Comparison of ENCODE assay signal across 3 fruit fly cellular contexts in the genomic region with DNA sequence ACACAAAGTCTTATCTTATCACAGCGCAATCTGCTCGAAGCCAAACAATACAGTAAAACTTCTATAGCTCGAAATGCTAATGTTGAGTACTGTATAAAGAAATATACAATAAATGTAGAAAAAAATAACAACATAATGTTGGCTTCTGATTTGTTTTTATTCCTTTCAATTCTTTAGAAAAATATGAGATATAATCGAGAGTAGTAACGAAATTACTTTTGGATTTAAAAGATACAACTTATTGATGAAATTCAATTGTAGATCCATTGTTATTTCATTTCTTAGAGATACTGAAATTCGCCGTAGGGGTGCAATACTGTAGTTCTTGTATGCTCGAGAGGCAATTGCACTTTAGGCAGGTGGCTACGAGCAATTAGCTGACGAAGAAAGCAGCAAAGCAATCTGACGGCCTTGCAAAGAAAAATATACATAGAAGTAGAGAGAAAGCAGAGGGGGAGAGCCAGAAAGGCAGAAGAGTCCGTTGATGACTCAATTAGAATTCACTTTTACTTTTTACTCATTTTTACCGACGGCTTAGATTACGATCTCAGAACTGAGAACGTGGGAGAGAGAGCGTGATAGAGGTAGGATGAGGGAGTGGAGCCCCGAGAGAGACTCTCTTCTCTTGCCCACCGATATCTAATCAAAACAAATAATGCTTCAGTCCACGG.
TF ChIP-seq lines count a peak whose summit lies in the region.

No protein-coding gene starts in this region.

TF ChIP-seq in whole organism, embryonic, 481 proteins besides CTCF, POLR2A, EP300 and RAD21 (continued from another document and continues in another):
- TF ChIP-seq GATAe (GFP tag; conservative IDR thresholded peaks at IDR 0.05; lab: Robert Waterston, UW), result peak; percentile 82
- 0 out of 2 replicates have a peak, but pooled peaks have one; percentile 31 for TF ChIP-seq CG11085 (GFP tag; IDR thresholded peaks at IDR 0.05; lab: Robert Waterston, UW)
- TF ChIP-seq Fer3 (tag; optimal IDR thresholded peaks at IDR 0.05; lab: Kevin White, UChicago), result peak; percentile 42
- TF ChIP-seq CG6689 (GFP tag; IDR thresholded peaks at IDR 0.05; lab: Robert Waterston, UW), result peak; percentile 27; the same call in 1 of the 2 replicates
- peak; percentile 37 for TF ChIP-seq Sox100B (GFP tag; optimal IDR thresholded peaks at IDR 0.05; lab: Kevin White, UChicago)
- TF ChIP-seq CG30431 (GFP tag; optimal IDR thresholded peaks at IDR 0.05; lab: Kevin White, UChicago), result no peak
- no peak for TF ChIP-seq Dip3 (GFP tag; optimal IDR thresholded peaks at IDR 0.05; lab: Kevin White, UChicago)
- peak; percentile 3 for TF ChIP-seq oc (tag; optimal IDR thresholded peaks at IDR 0.05; lab: Kevin White, UChicago)
- TF ChIP-seq CG2199 (GFP tag; IDR thresholded peaks at IDR 0.05; lab: Robert Waterston, UW), result no peak
- TF ChIP-seq vvl (GFP tag; IDR thresholded peaks at IDR 0.05; lab: Robert Waterston, UW), result 0 out of 2 replicates have a peak, but pooled peaks have one; percentile 19
- TF ChIP-seq unpg (GFP tag; optimal IDR thresholded peaks at IDR 0.05; lab: Kevin White, UChicago), result peak; percentile 70
- TF ChIP-seq CG9437 (GFP tag; optimal IDR thresholded peaks at IDR 0.05; lab: Kevin White, UChicago), result peak; percentile 14
- peak; percentile 64 for TF ChIP-seq CG13296 (GFP tag; optimal IDR thresholded peaks at IDR 0.05; lab: Kevin White, UChicago)
- TF ChIP-seq dmrt99B (tag; optimal IDR thresholded peaks at IDR 0.05; lab: Kevin White, UChicago), result peak; percentile 80
- peak in 1 of 2 experiments; percentile 17 for TF ChIP-seq chif (GFP tag; optimal IDR thresholded peaks at IDR 0.05; lab: Kevin White, UChicago)
- TF ChIP-seq fd64A (GFP tag; optimal IDR thresholded peaks at IDR 0.05; lab: Kevin White, UChicago), result no peak
- TF ChIP-seq CG30020 (tag; optimal IDR thresholded peaks at IDR 0.05; lab: Kevin White, UChicago), result no peak
- TF ChIP-seq sisA (GFP tag; IDR thresholded peaks at IDR 0.05; lab: Robert Waterston, UW), result peak; percentile 50
- peak; percentile 43 for TF ChIP-seq pum (GFP tag; optimal IDR thresholded peaks at IDR 0.05; lab: Kevin White, UChicago)
- peak; percentile 6 for TF ChIP-seq CG16815 (GFP tag; optimal IDR thresholded peaks at IDR 0.05; lab: Kevin White, UChicago)
- TF ChIP-seq tgo (GFP tag; IDR thresholded peaks at IDR 0.05; lab: Robert Waterston, UW), result no peak
- TF ChIP-seq ssp (GFP tag; IDR thresholded peaks at IDR 0.05; lab: Robert Waterston, UW), result peak; percentile 24; the same call in 1 of the 2 replicates
- TF ChIP-seq Oli (tag; optimal IDR thresholded peaks at IDR 0.05; lab: Kevin White, UChicago), result peak; percentile 63
- peak; percentile 88 for TF ChIP-seq Ets65A (GFP tag; lab: Kevin White, UChicago)
- TF ChIP-seq pan (optimal IDR thresholded peaks at IDR 0.05; lab: Kevin White, UChicago), result no peak
- peak in 1 of 2 experiments; percentile 26 for TF ChIP-seq pan (GFP tag; optimal IDR thresholded peaks at IDR 0.05 in 1 of 2, IDR thresholded peaks at IDR 0.05 in 1 of 2)
- peak; percentile 38 for TF ChIP-seq CG4424 (GFP tag; optimal IDR thresholded peaks at IDR 0.05; lab: Kevin White, UChicago)
- TF ChIP-seq grn (GFP tag; optimal IDR thresholded peaks at IDR 0.05; lab: Kevin White, UChicago), result peak; percentile 85
- peak; percentile 14 for TF ChIP-seq CG33557 (GFP tag; optimal IDR thresholded peaks at IDR 0.05; lab: Kevin White, UChicago)
- no peak for TF ChIP-seq danr (GFP tag; IDR thresholded peaks at IDR 0.05; lab: Robert Waterston, UW)
- no peak for TF ChIP-seq CG6272 (GFP tag; IDR thresholded peaks at IDR 0.05; lab: Robert Waterston, UW)
- peak; percentile 76 for TF ChIP-seq nerfin-1 (tag; optimal IDR thresholded peaks at IDR 0.05; lab: Kevin White, UChicago)
- TF ChIP-seq Med (GFP tag; lab: Kevin White, UChicago), result peak; percentile 85
- TF ChIP-seq CG1529 (GFP tag; optimal IDR thresholded peaks at IDR 0.05; lab: Kevin White, UChicago), result no peak
- TF ChIP-seq org-1 (GFP tag; optimal IDR thresholded peaks at IDR 0.05; lab: Kevin White, UChicago), result peak; percentile 30
- TF ChIP-seq CG11504 (tag; optimal IDR thresholded peaks at IDR 0.05; lab: Kevin White, UChicago), result peak; percentile 58
- peak; percentile 79 to 80 for TF ChIP-seq Trl (optimal IDR thresholded peaks at IDR 0.05; lab: Kevin White, UChicago)
- TF ChIP-seq Trl (GFP tag; optimal IDR thresholded peaks at IDR 0.05; lab: Kevin White, UChicago), result no peak
- TF ChIP-seq Bteb2 (GFP tag; optimal IDR thresholded peaks at IDR 0.05; lab: Kevin White, UChicago), result no peak
- peak; percentile 69 for TF ChIP-seq ind (GFP tag; optimal IDR thresholded peaks at IDR 0.05; lab: Kevin White, UChicago)
- no peak for TF ChIP-seq C15 (GFP tag; IDR thresholded peaks at IDR 0.05; lab: Robert Waterston, UW)

TF ChIP-seq in whole organism, prepupa, 60 proteins besides CTCF, POLR2A, EP300 and RAD21 (continued from another document):
- TF ChIP-seq CG32006 (GFP tag; optimal IDR thresholded peaks at IDR 0.05; lab: Kevin White, UChicago) (no peak), CG3032 (tag; optimal IDR thresholded peaks at IDR 0.05; lab: Kevin White, UChicago) (peak; percentile 32), fd59A (GFP tag; optimal IDR thresholded peaks at IDR 0.05; lab: Kevin White, UChicago) (peak; percentile 1), CG6163 (GFP tag; IDR thresholded peaks at IDR 0.05; lab: Robert Waterston, UW) (peak; percentile 58; the same call in 1 of the 3 replicates), dac (GFP tag; optimal IDR thresholded peaks at IDR 0.05; lab: Kevin White, UChicago) (peak; percentile 40), vri (GFP tag; optimal IDR thresholded peaks at IDR 0.05; lab: Kevin White, UChicago) (peak; percentile 70), Blimp-1 (GFP tag; optimal IDR thresholded peaks at IDR 0.05; lab: Kevin White, UChicago) (peak; percentile 26), CG10631 (GFP tag; optimal IDR thresholded peaks at IDR 0.05; lab: Kevin White, UChicago) (peak; percentile 58), CG8119 (GFP tag; IDR thresholded peaks at IDR 0.05; lab: Robert Waterston, UW) (peak; percentile 62), Ets96B (tag; optimal IDR thresholded peaks at IDR 0.05; lab: Kevin White, UChicago) (no peak), dsx (GFP tag; optimal IDR thresholded peaks at IDR 0.05; lab: Kevin White, UChicago; ENCODE audit: poor library complexity, severe bottlenecking) (peak; percentile 49), esn (GFP tag; optimal IDR thresholded peaks at IDR 0.05; lab: Kevin White, UChicago) (peak; percentile 73), CG6792 (GFP tag; optimal IDR thresholded peaks at IDR 0.05; lab: Kevin White, UChicago) (peak; percentile 54), CG10669 (GFP tag; optimal IDR thresholded peaks at IDR 0.05; lab: Kevin White, UChicago) (no peak), CG8632 (GFP tag; optimal IDR thresholded peaks at IDR 0.05; lab: Kevin White, UChicago) (no peak), Hr38 (GFP tag; optimal IDR thresholded peaks at IDR 0.05; lab: Kevin White, UChicago) (no peak), Ets21C (GFP tag; optimal IDR thresholded peaks at IDR 0.05; lab: Kevin White, UChicago) (peak; percentile 38), Eip75B (GFP tag; optimal IDR thresholded peaks at IDR 0.05; lab: Kevin White, UChicago) (peak; percentile 74), Sox14 (GFP tag; optimal IDR thresholded peaks at IDR 0.05; lab: Kevin White, UChicago) (peak; percentile 37), CG6854 (GFP tag; optimal IDR thresholded peaks at IDR 0.05; lab: Kevin White, UChicago) (no peak), CG9139 (GFP tag; optimal IDR thresholded peaks at IDR 0.05; lab: Kevin White, UChicago) (no peak), topi (GFP tag; optimal IDR thresholded peaks at IDR 0.05; lab: Kevin White, UChicago) (peak; percentile 68), Eip78C (GFP tag; lab: Kevin White, UChicago) (peak; percentile 95), Met (GFP tag; optimal IDR thresholded peaks at IDR 0.05; lab: Kevin White, UChicago) (no peak), CG8319 (GFP tag; optimal IDR thresholded peaks at IDR 0.05; lab: Kevin White, UChicago) (peak; percentile 45), CG31627 (GFP tag; optimal IDR thresholded peaks at IDR 0.05; lab: Kevin White, UChicago) (peak; percentile 35), CG11902 (GFP tag; optimal IDR thresholded peaks at IDR 0.05; lab: Kevin White, UChicago) (no peak), CG1621 (tag; optimal IDR thresholded peaks at IDR 0.05; lab: Kevin White, UChicago) (no peak), CG11762 (GFP tag; optimal IDR thresholded peaks at IDR 0.05; lab: Kevin White, UChicago; ENCODE audit: insufficient read depth) (no peak), acj6 (GFP tag; optimal IDR thresholded peaks at IDR 0.05; lab: Kevin White, UChicago) (peak; percentile 30), Sox102F (GFP tag; optimal IDR thresholded peaks at IDR 0.05; lab: Kevin White, UChicago) (no peak), CG4318 (GFP tag; optimal IDR thresholded peaks at IDR 0.05; lab: Kevin White, UChicago) (no peak), pdm3 (GFP tag; optimal IDR thresholded peaks at IDR 0.05; lab: Kevin White, UChicago) (no peak), Hr4 (GFP tag; optimal IDR thresholded peaks at IDR 0.05; lab: Kevin White, UChicago) (no peak), Smox (GFP tag; optimal IDR thresholded peaks at IDR 0.05; lab: Kevin White, UChicago) (no peak), CG6808 (GFP tag; optimal IDR thresholded peaks at IDR 0.05; lab: Kevin White, UChicago) (no peak), cyc (GFP tag; optimal IDR thresholded peaks at IDR 0.05; lab: Kevin White, UChicago) (peak; percentile 44), spab (GFP tag; optimal IDR thresholded peaks at IDR 0.05; lab: Kevin White, UChicago) (no peak), CG6276 (GFP tag; optimal IDR thresholded peaks at IDR 0.05; lab: Kevin White, UChicago) (no peak), Hr39 (GFP tag; optimal IDR thresholded peaks at IDR 0.05; lab: Kevin White, UChicago) (peak; percentile 44), fd85E (GFP tag; optimal IDR thresholded peaks at IDR 0.05; lab: Kevin White, UChicago) (no peak), Gug (GFP tag; IDR thresholded peaks at IDR 0.05; lab: Robert Waterston, UW) (peak; percentile 51)

TF ChIP-seq in whole organism, wandering third instar larva, 38 proteins besides CTCF, POLR2A, EP300 and RAD21 (continued from another document):
- TF ChIP-seq ey (GFP tag; optimal IDR thresholded peaks at IDR 0.05; lab: Kevin White, UChicago), result peak; percentile 69
- TF ChIP-seq psq (GFP tag; optimal IDR thresholded peaks at IDR 0.05; lab: Kevin White, UChicago), result peak; percentile 70
- TF ChIP-seq woc (GFP tag; optimal IDR thresholded peaks at IDR 0.05; lab: Kevin White, UChicago), result peak; percentile 71
- TF ChIP-seq CrebA (GFP tag; optimal IDR thresholded peaks at IDR 0.05; lab: Kevin White, UChicago; ENCODE audit: borderline replicate concordance), result no peak
- no peak for TF ChIP-seq brk (GFP tag; optimal IDR thresholded peaks at IDR 0.05; lab: Kevin White, UChicago)
- no peak for TF ChIP-seq Abd-B (GFP tag; optimal IDR thresholded peaks at IDR 0.05; lab: Kevin White, UChicago)
- TF ChIP-seq Hnf4 (GFP tag; optimal IDR thresholded peaks at IDR 0.05; lab: Kevin White, UChicago), result no peak
- TF ChIP-seq fru (GFP tag; optimal IDR thresholded peaks at IDR 0.05; lab: Kevin White, UChicago), result peak; percentile 69
- TF ChIP-seq CG32264 (GFP tag; optimal IDR thresholded peaks at IDR 0.05; lab: Kevin White, UChicago), result peak; percentile 24
- peak; percentile 51 to 93 for TF ChIP-seq foxo (GFP tag; optimal IDR thresholded peaks at IDR 0.05; lab: Kevin White, UChicago)
- no peak for TF ChIP-seq Myc (optimal IDR thresholded peaks at IDR 0.05; lab: Kevin White, UChicago)
- TF ChIP-seq CG9705 (GFP tag; optimal IDR thresholded peaks at IDR 0.05; lab: Kevin White, UChicago), result no peak
- no peak for TF ChIP-seq usp (GFP tag; optimal IDR thresholded peaks at IDR 0.05; lab: Kevin White, UChicago)
